Worm (Caenorhabditis elegans) whole organism, early embryonic: ENCODE results near the gene bli-6.

Experiments
- F13C5.2 ChIP-seq: sonication (generic microtip); optimal IDR thresholded peaks from 2 replicates; lab custom pipeline; 2017; ENCODE audit warnings: mild to moderate bottlenecking, missing genetic modification characterization, inconsistent platforms, missing compliant biosample characterization
- aly-1 ChIP-seq: sonication (generic microtip); optimal IDR thresholded peaks from 2 replicates; lab custom pipeline; 2016; ENCODE audit warnings: missing genetic modification characterization, missing compliant biosample characterization
- ama-1 ChIP-seq: fragments of 150-350 bp; optimal IDR thresholded peaks from 2 replicates; lab custom pipeline; 2014
- ceh-13 ChIP-seq: fragments of 200-800 bp; sonication (Bioruptor generic); optimal IDR thresholded peaks from 2 replicates; lab custom pipeline; 2018; ENCODE audit warnings: mild to moderate bottlenecking, missing genetic modification characterization, missing compliant biosample characterization
- ceh-36 ChIP-seq: sonication (generic microtip); optimal IDR thresholded peaks from 2 replicates; lab custom pipeline; 2016; ENCODE audit warnings: missing genetic modification characterization, inconsistent platforms, missing compliant biosample characterization
- flt-1 ChIP-seq: fragments of 200-800 bp; sonication (Bioruptor generic); IDR thresholded peaks from 2 replicates; pipeline ENCODE4 v1.3.6; 2022; ENCODE audit warnings: missing genetic modification characterization, missing compliant biosample characterization
- hmbx-1 ChIP-seq: sonication (generic microtip); optimal IDR thresholded peaks from 2 replicates; lab custom pipeline; 2016; ENCODE audit warnings: mild to moderate bottlenecking, missing genetic modification characterization, missing compliant biosample characterization
- hmg-4 ChIP-seq: fragments of 200-800 bp; sonication (Bioruptor generic); optimal IDR thresholded peaks from 2 replicates; lab custom pipeline; 2018; ENCODE audit warnings: mild to moderate bottlenecking, missing genetic modification characterization, missing compliant biosample characterization
- hnd-1 ChIP-seq: sonication (generic microtip); optimal IDR thresholded peaks from 2 replicates; lab custom pipeline; 2016; ENCODE audit warnings: missing genetic modification characterization, missing compliant biosample characterization
- pes-1 ChIP-seq: fragments of 200-800 bp; sonication (Bioruptor generic); IDR thresholded peaks from 2 replicates; pipeline ENCODE4 v1.3.6; 2022; ENCODE audit warnings: missing genetic modification reagents, missing genetic modification characterization, missing compliant biosample characterization
- scrt-1 ChIP-seq: fragments of 200-800 bp; sonication (Bioruptor generic); IDR thresholded peaks from 2 replicates; pipeline ENCODE4 v1.3.6; 2022; ENCODE audit warnings: missing genetic modification characterization, missing compliant biosample characterization
- tbx-37 ChIP-seq: fragments of 200-800 bp; sonication (Bioruptor generic); conservative IDR thresholded peaks from 2 replicates; pipeline ENCODE4 v1.3.6; 2022; ENCODE audit warnings: missing genetic modification reagents, missing genetic modification characterization, missing compliant biosample characterization

- no peak for TF ChIP-seq ama-1
- no peak for TF ChIP-seq scrt-1
- no peak for TF ChIP-seq tbx-37 (GFP tag; lab: Robert Waterston, UW)
- TF ChIP-seq hmg-4 (GFP tag; lab: Kevin White, UChicago): no peak
- TF ChIP-seq hmbx-1 (tag; lab: Kevin White, UChicago): no peak
- TF ChIP-seq ceh-36 (tag; lab: Kevin White, UChicago): no peak
- no peak for TF ChIP-seq hnd-1
- no peak for TF ChIP-seq aly-1 (tag; lab: Kevin White, UChicago)
- TF ChIP-seq F13C5.2: no peak
- TF ChIP-seq ceh-13 (GFP tag; lab: Kevin White, UChicago): no peak
- TF ChIP-seq flt-1 (GFP tag; lab: Robert Waterston, UW): no peak
- no peak for TF ChIP-seq pes-1
Measured at ce11 chrIV:6369489-6369888, 7.4 kb upstream of the bli-6 start.
